Worm (Caenorhabditis elegans) whole organism, midembryonic: ENCODE data around the gene C01B10.9.
A peak's percentile ranks its signal among the peaks of the same experiment; 100 is the strongest.
"Not testable (repeated sequence)": the region's sequence is repeated elsewhere in the genome, so short reads cannot be mapped to it uniquely, and the experiment has no call there.

Experiments used
- T22C8.4 ChIP-seq: fragments of 200-800 bp; sonication (Bioruptor generic); IDR thresholded peaks from 2 replicates; pipeline ENCODE4 v1.3.6; 2022; ENCODE audit warnings: missing genetic modification characterization, missing compliant biosample characterization
- cog-1 ChIP-seq: sonication (generic microtip); optimal IDR thresholded peaks from 2 replicates; lab custom pipeline; 2016; ENCODE audit warnings: missing genetic modification characterization, missing compliant biosample characterization
- flt-1 ChIP-seq: fragments of 200-800 bp; sonication (Bioruptor generic); IDR thresholded peaks from 2 replicates; pipeline ENCODE4 v1.3.6; 2022; ENCODE audit warnings: missing genetic modification characterization, missing compliant biosample characterization
- klf-2 ChIP-seq: fragments of 200-800 bp; sonication (Bioruptor generic); conservative IDR thresholded peaks from 2 replicates; pipeline ENCODE4 v1.3.6; 2022; ENCODE audit warnings: missing genetic modification reagents, missing genetic modification characterization, missing compliant biosample characterization
- med-1 ChIP-seq: sonication (generic microtip); optimal IDR thresholded peaks from 2 replicates; lab custom pipeline; 2017; ENCODE audit warnings: missing genetic modification characterization, mild to moderate bottlenecking, missing compliant biosample characterization, antibody characterized with exemption, missing genetic modification reagents; ENCODE audit not compliant: insufficient read depth
- ref-1 ChIP-seq: fragments of 200-800 bp; sonication (Bioruptor generic); conservative IDR thresholded peaks from 2 replicates; pipeline ENCODE4 v1.3.6; 2022; ENCODE audit warnings: missing genetic modification reagents, missing genetic modification characterization, missing compliant biosample characterization
- tab-1 ChIP-seq: fragments of 200-800 bp; sonication (Bioruptor generic); IDR thresholded peaks from 2 replicates; pipeline ENCODE4 v1.3.6; 2022; ENCODE audit warnings: missing genetic modification characterization, missing compliant biosample characterization
- ztf-23 ChIP-seq: fragments of 200-800 bp; sonication (Bioruptor generic); IDR thresholded peaks from 2 replicates; pipeline ENCODE4 v1.3.6; 2022; ENCODE audit warnings: missing genetic modification reagents, missing genetic modification characterization, missing compliant biosample characterization
- ztf-29 ChIP-seq: fragments of 200-800 bp; sonication (Bioruptor generic); IDR thresholded peaks from 2 replicates; pipeline ENCODE4 v1.3.6; 2022; ENCODE audit warnings: missing genetic modification reagents, missing genetic modification characterization, missing compliant biosample characterization

Gene C01B10.9

DNA sequence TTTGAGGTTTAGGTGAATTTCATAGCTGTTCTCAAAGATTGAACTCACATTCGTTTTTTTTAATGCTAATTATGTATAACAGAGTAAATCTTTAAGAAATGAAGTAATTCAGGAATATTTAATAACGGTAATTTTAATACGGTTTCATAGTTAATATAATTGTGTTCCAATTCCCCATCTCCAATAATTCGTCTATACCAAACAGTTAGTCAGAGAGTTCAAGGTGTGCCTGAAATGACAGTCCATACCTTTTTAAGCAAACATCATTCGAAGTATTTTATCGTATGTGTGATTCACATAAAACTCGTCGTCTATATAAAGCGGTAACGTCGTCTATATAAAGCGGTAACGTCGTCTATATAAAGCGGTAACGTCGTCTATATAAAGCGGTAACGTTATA lies 33.3 kb upstream of the C01B10.9 start, which contains the start of gene nspb-5:
TSS of gene nspb-5 (plus strand) at position 301 of the 400 bp plus-strand sequence.
- TF ChIP-seq ref-1; ztf-29 (GFP tag; lab: Robert Waterston, UW); ztf-23: not testable (repeated sequence)

DNA sequence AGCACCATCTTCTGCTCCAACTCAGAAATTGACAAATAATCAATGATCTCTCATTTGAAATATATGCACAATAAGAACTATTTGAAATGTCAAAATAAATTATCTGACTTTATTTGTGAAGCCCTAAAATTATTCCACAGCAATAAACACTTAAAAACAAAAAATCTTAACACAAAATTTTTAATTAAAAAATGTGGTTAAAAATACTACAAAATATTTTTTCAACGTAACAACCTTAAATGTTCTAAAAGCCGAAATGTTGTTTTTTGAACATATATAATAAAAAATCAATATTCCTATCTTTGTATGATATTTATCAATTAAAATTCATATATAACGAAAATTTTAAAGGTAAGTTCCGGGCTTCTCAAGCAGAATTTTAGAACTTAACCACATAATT lies 32.6 kb upstream of the C01B10.9 start, which contains the start of gene F38A5.8:
TSS of gene F38A5.8 (plus strand) at position 301 of the 400 bp plus-strand sequence.
- TF ChIP-seq ztf-23 (no peak), ref-1 (no peak), med-1 (no peak), flt-1 (GFP tag; lab: Robert Waterston, UW) (no peak), cog-1 (tag; lab: Kevin White, UChicago) (no peak), tab-1 (GFP tag; lab: Robert Waterston, UW) (no peak), ztf-29 (GFP tag; lab: Robert Waterston, UW) (no peak), T22C8.4 (GFP tag; lab: Robert Waterston, UW) (no peak), klf-2 (GFP tag; lab: Robert Waterston, UW) (no peak)

DNA sequence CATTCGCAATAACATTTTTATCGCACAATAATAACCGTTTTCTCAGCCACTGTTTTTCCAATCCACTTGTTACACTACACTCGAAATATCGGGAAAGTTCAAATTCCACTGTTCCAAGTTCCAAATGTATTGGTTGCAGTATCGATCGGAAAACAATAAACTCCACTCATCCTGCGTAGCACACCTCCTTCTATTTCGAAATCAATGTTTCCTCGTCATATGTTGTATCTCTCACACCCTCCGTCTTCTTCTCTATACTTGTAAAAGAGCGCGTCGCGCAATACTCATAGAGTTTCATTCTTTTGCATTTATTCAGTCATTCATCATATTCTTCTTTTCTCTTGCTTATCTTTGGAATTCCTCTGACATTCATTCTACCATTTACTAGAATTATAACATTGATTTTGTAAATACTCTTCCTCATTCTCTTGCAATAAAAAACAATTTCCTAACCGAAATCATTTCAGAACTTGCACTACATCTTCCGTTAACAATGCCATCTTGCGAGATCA lies 30.8 kb upstream of the C01B10.9 start, which contains the start of gene sup-36:
TSS of gene sup-36 (plus strand) at position 462 of the 512 bp plus-strand sequence.
- TF ChIP-seq T22C8.4 (GFP tag; lab: Robert Waterston, UW) (peak; percentile 49), ztf-29 (GFP tag; lab: Robert Waterston, UW) (no peak)

- TF ChIP-seq ztf-23 (no peak), ref-1 (no peak), med-1 (no peak), cog-1 (tag; lab: Kevin White, UChicago) (no peak), klf-2 (GFP tag; lab: Robert Waterston, UW) (no peak), tab-1 (GFP tag; lab: Robert Waterston, UW) (no peak), T22C8.4 (GFP tag; lab: Robert Waterston, UW) (no peak), ztf-29 (GFP tag; lab: Robert Waterston, UW) (no peak), flt-1 (GFP tag; lab: Robert Waterston, UW) (no peak)
Measured at ce11 chrIV:6602376-6602775, 29.6 kb upstream of the C01B10.9 start, which contains the start of gene F15B10.3. TSS of gene F15B10.3 (plus strand) at chrIV:6602676.

ce11 chrIV:6603549-6603948 lies 28.5 kb upstream of the C01B10.9 start:
- no peak for TF ChIP-seq tab-1 (GFP tag; lab: Robert Waterston, UW)
- no peak for TF ChIP-seq ztf-29 (GFP tag; lab: Robert Waterston, UW)
- TF ChIP-seq T22C8.4 (GFP tag; lab: Robert Waterston, UW): no peak
- no peak for TF ChIP-seq ref-1
- no peak for TF ChIP-seq klf-2 (GFP tag; lab: Robert Waterston, UW)
- no peak for TF ChIP-seq ztf-23
- TF ChIP-seq flt-1 (GFP tag; lab: Robert Waterston, UW): no peak
- no peak for TF ChIP-seq cog-1 (tag; lab: Kevin White, UChicago)
- TF ChIP-seq med-1: no peak

DNA sequence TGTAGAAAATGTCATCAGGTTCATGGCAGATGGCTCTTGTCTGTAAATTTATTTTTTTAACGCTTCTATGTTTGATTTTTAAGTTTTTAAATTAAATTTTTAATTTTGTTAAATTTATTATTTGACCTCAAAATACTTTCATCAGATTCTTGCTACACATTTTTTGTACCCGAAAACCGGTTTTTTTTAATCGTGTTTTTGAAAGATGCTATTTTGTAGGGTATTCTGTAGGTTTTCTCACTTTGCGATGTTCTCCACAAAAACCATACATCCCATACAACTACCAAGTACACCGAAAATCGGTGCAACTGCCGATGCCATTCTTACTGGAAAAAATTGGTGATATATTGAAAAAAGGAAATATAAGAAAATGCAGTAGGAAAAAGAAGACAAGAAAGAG lies 26.2 kb upstream of the C01B10.9 start, which contains the start of gene nstp-2:
TSS of gene nstp-2 (minus strand) at position 326 of the 400 bp plus-strand sequence.
- TF ChIP-seq cog-1 (tag; lab: Kevin White, UChicago): no peak
- TF ChIP-seq med-1: no peak
- TF ChIP-seq ztf-23: no peak
- no peak for TF ChIP-seq T22C8.4 (GFP tag; lab: Robert Waterston, UW)
- TF ChIP-seq klf-2 (GFP tag; lab: Robert Waterston, UW): no peak
- no peak for TF ChIP-seq flt-1 (GFP tag; lab: Robert Waterston, UW)
- TF ChIP-seq ztf-29 (GFP tag; lab: Robert Waterston, UW): no peak
- no peak for TF ChIP-seq tab-1 (GFP tag; lab: Robert Waterston, UW)
- no peak for TF ChIP-seq ref-1

DNA sequence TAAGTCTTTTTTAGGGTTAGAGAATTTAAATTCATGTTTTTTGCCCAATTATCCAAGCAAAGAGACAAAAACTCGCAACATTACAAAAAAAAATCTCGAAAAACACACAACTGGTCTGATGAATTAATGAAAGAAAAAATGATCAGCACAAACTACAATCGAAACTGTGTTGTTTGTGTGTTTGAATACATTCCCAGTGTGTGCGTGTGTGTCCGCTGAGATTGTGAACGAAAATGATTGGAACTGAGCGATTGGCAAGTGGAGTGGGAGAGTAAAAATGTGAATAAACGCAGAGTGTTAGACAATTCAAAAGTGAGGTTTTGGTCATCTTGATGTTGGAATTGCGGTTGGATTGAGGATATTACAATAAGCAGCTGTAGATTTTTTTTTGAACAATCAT lies 25.4 kb upstream of the C01B10.9 start:
- TF ChIP-seq T22C8.4 (GFP tag; lab: Robert Waterston, UW) (no peak), tab-1 (GFP tag; lab: Robert Waterston, UW) (no peak), med-1 (no peak), ztf-23 (no peak), ztf-29 (GFP tag; lab: Robert Waterston, UW) (no peak), cog-1 (tag; lab: Kevin White, UChicago) (no peak), ref-1 (no peak), klf-2 (GFP tag; lab: Robert Waterston, UW) (no peak), flt-1 (GFP tag; lab: Robert Waterston, UW) (no peak)

DNA sequence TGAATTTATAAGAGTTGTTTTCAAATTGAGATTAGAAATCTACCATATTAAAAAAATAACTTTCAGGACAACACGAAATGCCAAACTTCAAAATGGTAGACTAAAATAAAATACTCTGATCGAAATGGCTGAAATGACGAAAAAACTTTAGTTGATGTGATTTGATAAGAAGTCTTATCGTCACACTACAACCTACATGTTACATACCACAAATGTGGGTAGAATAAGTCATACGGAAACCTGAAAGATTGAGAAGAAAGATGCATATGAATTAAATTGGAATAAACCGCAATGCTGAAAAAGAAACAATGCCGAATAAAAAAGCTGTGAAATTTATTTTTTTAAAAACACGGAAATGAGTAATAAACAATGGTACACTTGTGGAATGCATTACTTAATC lies 25.0 kb upstream of the C01B10.9 start:
- TF ChIP-seq klf-2 (GFP tag; lab: Robert Waterston, UW) (no peak), cog-1 (tag; lab: Kevin White, UChicago) (no peak), T22C8.4 (GFP tag; lab: Robert Waterston, UW) (no peak), med-1 (no peak), ztf-23 (no peak), ztf-29 (GFP tag; lab: Robert Waterston, UW) (no peak), flt-1 (GFP tag; lab: Robert Waterston, UW) (no peak), tab-1 (GFP tag; lab: Robert Waterston, UW) (no peak), ref-1 (no peak)

DNA sequence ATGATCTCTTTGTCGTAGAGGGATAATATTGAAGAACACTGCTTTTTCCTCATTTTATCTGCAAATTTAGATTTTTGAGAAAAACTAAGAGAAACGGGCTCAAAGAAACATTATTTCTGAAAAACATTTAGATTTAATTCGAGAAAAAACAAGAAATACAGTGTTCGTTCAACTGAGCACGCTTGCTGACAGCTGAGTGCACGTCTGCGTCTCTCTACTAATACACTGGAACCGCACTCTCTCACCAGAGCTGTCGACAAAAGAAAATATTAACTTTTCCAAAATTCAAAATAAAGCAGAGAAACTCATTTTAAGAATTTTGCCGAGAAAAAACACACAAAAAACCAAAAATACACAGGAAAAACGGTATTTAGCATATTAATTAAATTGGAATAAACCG lies 18.7 kb upstream of the C01B10.9 start, which contains the start of gene drh-1:
TSS of gene drh-1 (minus strand) at position 58 of the 400 bp plus-strand sequence.
- no peak for TF ChIP-seq T22C8.4 (GFP tag; lab: Robert Waterston, UW)
- TF ChIP-seq flt-1 (GFP tag; lab: Robert Waterston, UW): no peak
- no peak for TF ChIP-seq ztf-29 (GFP tag; lab: Robert Waterston, UW)
- TF ChIP-seq med-1: no peak
- TF ChIP-seq ztf-23: no peak
- TF ChIP-seq cog-1 (tag; lab: Kevin White, UChicago): no peak
- no peak for TF ChIP-seq ref-1
- no peak for TF ChIP-seq klf-2 (GFP tag; lab: Robert Waterston, UW)
- TF ChIP-seq tab-1 (GFP tag; lab: Robert Waterston, UW): no peak

DNA sequence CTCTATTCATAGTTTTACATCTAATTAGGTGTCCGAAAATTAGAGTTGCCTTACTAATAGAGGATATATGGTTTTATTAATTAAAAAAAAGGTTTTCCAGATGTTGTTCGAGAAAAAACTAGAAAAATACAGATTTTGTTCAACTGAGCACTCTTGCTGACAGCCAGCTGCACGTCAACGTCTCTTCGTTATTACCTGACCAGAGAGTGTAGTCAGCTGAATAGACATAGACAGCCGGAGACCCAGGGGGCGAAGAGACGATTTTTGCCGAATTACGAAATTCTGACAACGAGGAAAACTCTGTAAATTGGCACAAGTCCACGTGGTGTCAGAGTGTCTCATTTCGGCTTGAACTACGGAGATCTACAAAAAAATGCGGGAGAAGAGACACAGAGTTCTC lies 13.4 kb upstream of the C01B10.9 start:
- TF ChIP-seq cog-1 (tag; lab: Kevin White, UChicago) (no peak), ztf-29 (GFP tag; lab: Robert Waterston, UW) (no peak), tab-1 (GFP tag; lab: Robert Waterston, UW) (no peak), ztf-23 (no peak), ref-1 (no peak), flt-1 (GFP tag; lab: Robert Waterston, UW) (no peak), T22C8.4 (GFP tag; lab: Robert Waterston, UW) (no peak)
